Worm (Caenorhabditis elegans) whole organism, late embryonic: ENCODE results near the gene nhx-5.

Experiments
- C08G9.2 ChIP-seq: sonication (generic microtip); optimal IDR thresholded peaks from 2 replicates; lab custom pipeline; 2016; ENCODE audit warnings: mild to moderate bottlenecking, missing genetic modification characterization, moderate library complexity, missing compliant biosample characterization
- C38D4.7 ChIP-seq: fragments of 200-800 bp; sonication (Bioruptor generic); optimal IDR thresholded peaks from 2 replicates; lab custom pipeline; 2018; ENCODE audit warnings: mild to moderate bottlenecking, missing genetic modification characterization, moderate library complexity, missing compliant biosample characterization
- K02D7.2 ChIP-seq: sonication (generic microtip); optimal IDR thresholded peaks from 2 replicates; lab custom pipeline; 2017; ENCODE audit warnings: mild to moderate bottlenecking, missing genetic modification characterization, missing compliant biosample characterization
- T23F11.4 ChIP-seq: fragments of 200-800 bp; sonication (Bioruptor generic); optimal IDR thresholded peaks from 2 replicates; lab custom pipeline; 2018; ENCODE audit warnings: mild to moderate bottlenecking, missing genetic modification characterization, missing compliant biosample characterization
- Y22D7AL.16 ChIP-seq: sonication (generic microtip); optimal IDR thresholded peaks from 2 replicates; lab custom pipeline; 2016; ENCODE audit warnings: missing genetic modification characterization, missing compliant biosample characterization
- ahr-1 ChIP-seq: sonication (generic microtip); optimal IDR thresholded peaks from 2 replicates; lab custom pipeline; 2016; ENCODE audit warnings: missing genetic modification characterization, missing compliant biosample characterization
- ceh-14 ChIP-seq: sonication (generic microtip); optimal IDR thresholded peaks from 2 replicates; lab custom pipeline; 2016; ENCODE audit warnings: missing genotype, missing genetic modification characterization, missing compliant biosample characterization
- ceh-19 ChIP-seq: fragments of 200-800 bp; sonication (Bioruptor generic); optimal IDR thresholded peaks from 2 replicates; lab custom pipeline; 2018; ENCODE audit warnings: mild to moderate bottlenecking, missing genetic modification characterization, missing compliant biosample characterization
- ceh-6 ChIP-seq: fragments of 200-800 bp; sonication (Bioruptor generic); optimal IDR thresholded peaks from 2 replicates; lab custom pipeline; 2018; ENCODE audit warnings: mild to moderate bottlenecking, missing genetic modification characterization, missing compliant biosample characterization
- ceh-9 ChIP-seq: sonication (generic microtip); optimal IDR thresholded peaks from 2 replicates; lab custom pipeline; 2016; ENCODE audit warnings: mild to moderate bottlenecking, missing genetic modification characterization, inconsistent platforms, missing compliant biosample characterization
- dve-1 ChIP-seq: sonication (generic microtip); optimal IDR thresholded peaks from 2 replicates; lab custom pipeline; 2017; ENCODE audit warnings: antibody characterized with exemption, mild to moderate bottlenecking, missing genetic modification characterization, missing compliant biosample characterization
- elt-2 ChIP-seq: sonication (generic microtip); optimal IDR thresholded peaks from 2 replicates; lab custom pipeline; 2016; ENCODE audit warnings: missing genetic modification reagents, missing genetic modification characterization, missing compliant biosample characterization
- elt-4 ChIP-seq: sonication (generic microtip); optimal IDR thresholded peaks from 2 replicates; lab custom pipeline; 2016; ENCODE audit warnings: missing genetic modification characterization, missing compliant biosample characterization
- eyg-1 ChIP-seq: sonication (generic microtip); optimal IDR thresholded peaks from 2 replicates; lab custom pipeline; 2016; ENCODE audit warnings: missing genotype, missing genetic modification characterization, missing compliant biosample characterization
- gmeb-2 ChIP-seq: sonication (generic microtip); optimal IDR thresholded peaks from 2 replicates; lab custom pipeline; 2016; ENCODE audit warnings: missing genetic modification characterization, inconsistent platforms, missing compliant biosample characterization
- hlh-13 ChIP-seq: fragments of 200-800 bp; sonication (Bioruptor generic); optimal IDR thresholded peaks from 2 replicates; lab custom pipeline; 2018; ENCODE audit warnings: mild to moderate bottlenecking, missing genetic modification characterization, missing compliant biosample characterization
- hlh-15 ChIP-seq: sonication (generic microtip); optimal IDR thresholded peaks from 2 replicates; lab custom pipeline; 2016; ENCODE audit warnings: missing genetic modification characterization, missing compliant biosample characterization
- hlh-30 ChIP-seq: sonication (generic microtip); optimal IDR thresholded peaks from 2 replicates; lab custom pipeline; 2017; ENCODE audit warnings: antibody characterized with exemption, missing genetic modification characterization, missing compliant biosample characterization; ENCODE audit not compliant: insufficient read depth
- lin-11 ChIP-seq: fragments of 200-800 bp; sonication (Bioruptor generic); optimal IDR thresholded peaks from 2 replicates; lab custom pipeline; 2018; ENCODE audit warnings: mild to moderate bottlenecking, missing genetic modification characterization, missing compliant biosample characterization
- madf-2 ChIP-seq: sonication (generic microtip); optimal IDR thresholded peaks from 2 replicates; lab custom pipeline; 2017; ENCODE audit warnings: missing genetic modification characterization, missing compliant biosample characterization
- nfya-1 ChIP-seq: sonication (generic microtip); optimal IDR thresholded peaks from 2 replicates; lab custom pipeline; 2017; ENCODE audit warnings: missing genetic modification characterization, mild to moderate bottlenecking, missing compliant biosample characterization, antibody characterized with exemption, moderate library complexity
- nhr-232 ChIP-seq: sonication (generic microtip); optimal IDR thresholded peaks from 2 replicates; lab custom pipeline; 2016; ENCODE audit warnings: missing genetic modification characterization, missing compliant biosample characterization
- odd-2 ChIP-seq: sonication (generic microtip); optimal IDR thresholded peaks from 2 replicates; lab custom pipeline; 2017; ENCODE audit warnings: antibody characterized with exemption, mild to moderate bottlenecking, missing genetic modification characterization, missing compliant biosample characterization
- pha-2 ChIP-seq: sonication (generic microtip); optimal IDR thresholded peaks from 2 replicates; lab custom pipeline; 2017; ENCODE audit warnings: mild to moderate bottlenecking, missing genetic modification characterization, missing compliant biosample characterization
- pros-1 ChIP-seq: fragments of 150-350 bp; optimal IDR thresholded peaks from 2 replicates; lab custom pipeline; 2014; ENCODE audit warnings: missing biosample characterization, missing genetic modification reagents, missing genetic modification characterization
- ref-2 ChIP-seq: sonication (generic microtip); optimal IDR thresholded peaks from 2 replicates; lab custom pipeline; 2016; ENCODE audit warnings: missing genetic modification characterization, missing compliant biosample characterization
- sdc-2 ChIP-seq: sonication (generic microtip); optimal IDR thresholded peaks from 2 replicates; lab custom pipeline; 2016; ENCODE audit warnings: missing genotype, missing genetic modification characterization, missing compliant biosample characterization
- sox-4 ChIP-seq: sonication (generic microtip); optimal IDR thresholded peaks from 2 replicates; lab custom pipeline; 2017; ENCODE audit warnings: mild to moderate bottlenecking, missing genetic modification characterization, inconsistent platforms, missing compliant biosample characterization
- syd-9 ChIP-seq: sonication (generic microtip); optimal IDR thresholded peaks from 2 replicates; lab custom pipeline; 2016; ENCODE audit warnings: mild to moderate bottlenecking, missing genetic modification characterization, moderate library complexity, missing compliant biosample characterization
- unc-42 ChIP-seq: sonication (generic microtip); optimal IDR thresholded peaks from 2 replicates; lab custom pipeline; 2016; ENCODE audit warnings: missing genotype, missing genetic modification characterization, missing compliant biosample characterization

nhx-5 gene

ce11 chrX:10568385-10569149 lies 8.2 kb upstream of the nhx-5 start (continued):
- TF ChIP-seq ahr-1 (peak; percentile 51), nhr-232 (tag; lab: Kevin White, UChicago) (peak; percentile 60), ref-2 (peak; percentile 95), syd-9 (tag; lab: Kevin White, UChicago) (peak; percentile 85), hlh-13 (GFP tag; lab: Kevin White, UChicago) (no peak), ceh-6 (GFP tag; lab: Kevin White, UChicago) (peak; percentile 55), madf-2 (tag; lab: Kevin White, UChicago) (peak; percentile 66), lin-11 (tag; lab: Kevin White, UChicago) (no peak), elt-4 (tag; lab: Kevin White, UChicago) (no peak), gmeb-2 (tag; lab: Kevin White, UChicago) (no peak), K02D7.2 (tag; lab: Kevin White, UChicago) (no peak), odd-2 (no peak), sox-4 (tag; lab: Kevin White, UChicago) (no peak), C08G9.2 (tag; lab: Kevin White, UChicago) (peak; percentile 56), elt-2 (peak; percentile 65), hlh-15 (tag; lab: Kevin White, UChicago) (no peak), pha-2 (tag; lab: Kevin White, UChicago) (no peak), nfya-1 (tag; lab: Kevin White, UChicago) (peak; percentile 85)

ce11 chrX:10569185-10569584 lies 7.6 kb upstream of the nhx-5 start, which contains the start of gene bet-2:
TSS of gene bet-2 (plus strand) at chrX:10569273.
- no peak for TF ChIP-seq eyg-1 (tag; lab: Kevin White, UChicago)
- TF ChIP-seq T23F11.4 (GFP tag; lab: Kevin White, UChicago) = no peak

- peak; percentile 30 for TF ChIP-seq pros-1 (tag; lab: Kevin White, UChicago)
- no peak for TF ChIP-seq hlh-30 (tag; lab: Kevin White, UChicago)
- TF ChIP-seq ceh-9 (tag; lab: Kevin White, UChicago) = no peak
- peak; percentile 21 for TF ChIP-seq dve-1 (tag; lab: Kevin White, UChicago)
- TF ChIP-seq C38D4.7 = no peak
- peak; percentile 0 for TF ChIP-seq unc-42
- TF ChIP-seq ceh-14 (tag; lab: Kevin White, UChicago) = no peak
These were observed 343 bp upstream of the nhx-5 start for ce11 chrX:10576410-10576809.

ce11 chrX:10589465-10589864 lies 12.7 kb downstream of the nhx-5 start, which contains the start of gene F57C7.4:
TSS of gene F57C7.4 (minus strand) at chrX:10589565.
- no peak for TF ChIP-seq Y22D7AL.16 (tag; lab: Kevin White, UChicago)
- TF ChIP-seq sdc-2 = no peak

ce11 chrX:10590772-10591171 lies 14.0 kb downstream of the nhx-5 start:
- TF ChIP-seq ahr-1 (peak; percentile 4), ceh-19 (GFP tag; lab: Kevin White, UChicago) (no peak)

ce11 chrX:10591208-10591782 lies 14.5 kb downstream of the nhx-5 start:
- TF ChIP-seq unc-42 (peak; percentile 60), hlh-15 (tag; lab: Kevin White, UChicago) (no peak), nfya-1 (tag; lab: Kevin White, UChicago) (peak; percentile 31)
